Worm (Caenorhabditis elegans): ENCODE data around the gene K11C4.2.

DNA sequence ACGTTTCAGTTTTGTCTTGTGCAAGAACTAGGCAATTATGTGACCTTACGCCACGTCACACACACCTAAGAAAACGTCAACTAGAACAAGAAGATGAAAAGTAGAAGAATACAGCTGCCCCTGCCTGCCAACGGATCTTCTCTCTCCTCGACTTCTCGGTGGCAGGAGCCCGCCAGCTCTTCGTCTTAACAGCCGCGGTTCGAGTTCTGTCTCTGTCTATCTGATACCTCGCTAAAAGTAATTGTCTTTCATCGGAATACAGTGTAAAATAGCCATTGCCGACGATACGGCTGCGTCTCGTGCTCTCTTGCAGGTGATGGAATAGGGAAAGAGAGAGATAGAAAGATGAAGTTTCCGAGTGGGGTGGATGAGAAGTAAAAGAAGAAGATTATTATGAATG lies 35.4 kb downstream of the K11C4.2 start:
- no peak for TF ChIP-seq ama-1 (optimal IDR thresholded peaks at IDR 0.05)
- TF ChIP-seq ets-7 (tag; optimal IDR thresholded peaks at IDR 0.05), result no peak
- no peak for TF ChIP-seq hmbx-1 (tag; optimal IDR thresholded peaks at IDR 0.05)
